Worm (Caenorhabditis elegans) whole organism, L1 larva: ENCODE measurements around the gene H12D21.11.

ENCODE experiments used
- ama-1 ChIP-seq: fragments of 150-350 bp; optimal IDR thresholded peaks from 2 replicates; lab custom pipeline; 2014
- blmp-1 ChIP-seq: fragments of 150-350 bp; optimal IDR thresholded peaks from 2 replicates; lab custom pipeline; 2014; ENCODE audit warnings: missing biosample characterization, missing genetic modification characterization
- ceh-63 ChIP-seq: fragments of 200-800 bp; sonication (Bioruptor generic); optimal IDR thresholded peaks from 2 replicates; lab custom pipeline; 2018; ENCODE audit warnings: mild to moderate bottlenecking, missing genetic modification characterization, missing compliant biosample characterization
- ceh-8 ChIP-seq: fragments of 200-800 bp; sonication (Bioruptor generic); optimal IDR thresholded peaks from 2 replicates; lab custom pipeline; 2018; ENCODE audit warnings: mild to moderate bottlenecking, missing genetic modification characterization, moderate library complexity, missing compliant biosample characterization
- dpl-1 ChIP-seq, 3 experiments: fragments of 150-350 bp in 2 of 3; sonication (generic microtip) in 1 of 3; optimal IDR thresholded peaks; 2 replicates each; lab custom pipeline; 2014 to 2017; ENCODE audit warnings: missing biosample characterization in 3 of 3, missing genetic modification characterization in 3 of 3, missing genetic modification reagents in 3 of 3
- egl-13 ChIP-seq: sonication (generic microtip); optimal IDR thresholded peaks from 2 replicates; lab custom pipeline; 2016; ENCODE audit warnings: missing genotype, missing genetic modification reagents, missing genetic modification characterization, missing compliant biosample characterization
- elt-3 ChIP-seq, 6 experiments: fragments of 150-350 bp in 1 of 6; sonication (generic microtip); optimal IDR thresholded peaks; 2 replicates each; lab custom pipeline; 2017 to 2018; ENCODE audit warnings: missing biosample characterization in 6 of 6, missing genetic modification characterization in 6 of 6, inconsistent platforms in 1 of 6
- ets-5 ChIP-seq: fragments of 200-800 bp; sonication (Bioruptor generic); IDR thresholded peaks from 2 replicates; pipeline ENCODE4 v1.3.6; 2022; ENCODE audit warnings: missing genetic modification characterization, missing compliant biosample characterization
- fkh-10 ChIP-seq: sonication (generic microtip); optimal IDR thresholded peaks from 2 replicates; lab custom pipeline; 2017; ENCODE audit warnings: missing biosample characterization, missing genetic modification reagents, missing genetic modification characterization
- fkh-8 ChIP-seq: sonication (generic microtip); optimal IDR thresholded peaks from 2 replicates; lab custom pipeline; 2016; ENCODE audit warnings: mild to moderate bottlenecking, missing genetic modification characterization, missing compliant biosample characterization
- fos-1 ChIP-seq: fragments of 150-350 bp; optimal IDR thresholded peaks from 2 replicates; lab custom pipeline; 2014; ENCODE audit warnings: missing biosample characterization, missing genetic modification characterization
- grh-1 ChIP-seq: fragments of 200-800 bp; sonication (Bioruptor generic); IDR thresholded peaks from 2 replicates; pipeline ENCODE4 v1.3.6; 2022; ENCODE audit warnings: missing genetic modification reagents, missing genetic modification characterization, missing compliant biosample characterization
- hlh-17 ChIP-seq: fragments of 200-800 bp; sonication (Bioruptor generic); optimal IDR thresholded peaks from 2 replicates; lab custom pipeline; 2018; ENCODE audit warnings: missing genetic modification characterization, mild to moderate bottlenecking, missing compliant biosample characterization, moderate library complexity, borderline replicate concordance
- hpl-2 ChIP-seq: fragments of 150-350 bp; optimal IDR thresholded peaks from 2 replicates; lab custom pipeline; 2014; ENCODE audit warnings: missing biosample characterization, missing genetic modification reagents, missing genetic modification characterization
- jun-1 ChIP-seq: fragments of 150-350 bp; optimal IDR thresholded peaks from 2 replicates; lab custom pipeline; 2014; ENCODE audit warnings: missing biosample characterization, missing genetic modification reagents, missing genetic modification characterization
- lin-15B ChIP-seq: fragments of 150-350 bp; sonication (generic microtip); optimal IDR thresholded peaks from 3 replicates; lab custom pipeline; 2014; ENCODE audit warnings: missing biosample characterization, missing genetic modification characterization
- lin-35 ChIP-seq, 2 experiments: fragments of 150-350 bp; optimal IDR thresholded peaks; 2 replicates each; lab custom pipeline; 2014; ENCODE audit warnings: missing biosample characterization in 2 of 2, missing genetic modification characterization in 2 of 2, missing genetic modification reagents in 2 of 2
- lin-39 ChIP-seq: fragments of 150-350 bp; optimal IDR thresholded peaks from 2 replicates; lab custom pipeline; 2014; ENCODE audit warnings: missing biosample characterization, missing genetic modification reagents, missing genetic modification characterization
- mab-9 ChIP-seq: fragments of 200-800 bp; sonication (Bioruptor generic); IDR thresholded peaks from 2 replicates; pipeline ENCODE4 v1.3.6; 2022; ENCODE audit warnings: missing genetic modification reagents, missing genetic modification characterization, missing compliant biosample characterization
- nhr-19 ChIP-seq: fragments of 200-800 bp; sonication (Bioruptor generic); conservative IDR thresholded peaks from 2 replicates; pipeline ENCODE4 v1.3.6; 2022; ENCODE audit warnings: missing genetic modification characterization, missing compliant biosample characterization
- nhr-71 ChIP-seq: sonication (generic microtip); optimal IDR thresholded peaks from 2 replicates; lab custom pipeline; 2016; ENCODE audit warnings: mild to moderate bottlenecking, missing genetic modification characterization, moderate library complexity, missing compliant biosample characterization
- nhr-76 ChIP-seq: sonication (generic microtip); optimal IDR thresholded peaks from 2 replicates; lab custom pipeline; 2017; ENCODE audit warnings: missing biosample characterization, missing genetic modification characterization
- nhr-85 ChIP-seq: sonication (generic microtip); peaks from one replicate; lab custom pipeline; 2016; ENCODE audit warnings: missing genetic modification characterization, inconsistent platforms, missing compliant biosample characterization
- pag-3 ChIP-seq: sonication (generic microtip); optimal IDR thresholded peaks from 2 replicates; lab custom pipeline; 2017; ENCODE audit warnings: missing genetic modification characterization, mild to moderate bottlenecking, missing compliant biosample characterization, antibody characterized with exemption, borderline replicate concordance; ENCODE audit not compliant: insufficient read depth
- skn-1 ChIP-seq: fragments of 150-350 bp; optimal IDR thresholded peaks from 2 replicates; lab custom pipeline; 2014; ENCODE audit warnings: missing biosample characterization, missing genetic modification characterization
- snpc-4 ChIP-seq: fragments of 150-350 bp; optimal IDR thresholded peaks from 2 replicates; lab custom pipeline; 2014; ENCODE audit warnings: missing biosample characterization, missing genetic modification characterization
- sptf-1 ChIP-seq: fragments of 150-350 bp; optimal IDR thresholded peaks from 2 replicates; lab custom pipeline; 2014; ENCODE audit warnings: missing biosample characterization, missing genetic modification characterization
- tbx-2 ChIP-seq: sonication (generic microtip); optimal IDR thresholded peaks from 2 replicates; lab custom pipeline; 2016; ENCODE audit warnings: missing genetic modification characterization, missing compliant biosample characterization
- unc-130 ChIP-seq: fragments of 150-350 bp; optimal IDR thresholded peaks from 2 replicates; lab custom pipeline; 2017; ENCODE audit warnings: missing biosample characterization, missing genetic modification characterization, inconsistent platforms
- xbp-1 ChIP-seq: sonication (generic microtip); optimal IDR thresholded peaks from 2 replicates; lab custom pipeline; 2016; ENCODE audit warnings: missing genetic modification characterization, missing compliant biosample characterization
- ztf-11 ChIP-seq, 2 experiments: sonication (generic microtip); optimal IDR thresholded peaks; 2 replicates each; lab custom pipeline; 2016 to 2017; ENCODE audit warnings: missing genetic modification characterization in 2 of 2, missing biosample characterization in 1 of 2, missing compliant biosample characterization in 1 of 2

Gene H12D21.11

DNA sequence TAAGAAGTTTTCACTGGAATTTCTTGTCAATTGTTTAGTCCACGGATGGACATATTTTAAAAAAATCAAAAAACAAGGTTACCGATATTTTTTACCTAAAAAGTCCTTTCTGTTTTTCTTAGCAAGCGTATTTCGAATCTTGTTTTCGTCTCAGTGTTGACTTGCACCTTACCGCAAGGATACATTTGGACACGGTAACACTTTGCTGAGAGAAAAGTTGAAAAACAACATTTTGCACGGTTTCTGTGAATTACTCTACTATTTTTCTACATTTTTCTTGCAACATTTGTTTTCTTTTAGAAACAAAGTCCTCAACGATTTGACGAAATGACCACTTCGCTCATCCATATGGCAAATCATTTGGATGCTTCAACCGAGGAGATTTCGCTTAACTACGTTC, 33.8 kb downstream of the H12D21.11 start, which contains the start of gene hil-1:
Gene hil-1 (plus strand): TSS at position 301 of the 400 bp plus-strand sequence.
- TF ChIP-seq ceh-63 (GFP tag; lab: Kevin White, UChicago) (no peak), hpl-2 (GFP tag; lab: Kevin White, UChicago) (no peak), lin-35 (GFP tag; optimal IDR thresholded peaks at IDR 0.05; lab: Kevin White, UChicago) (no peak)

DNA sequence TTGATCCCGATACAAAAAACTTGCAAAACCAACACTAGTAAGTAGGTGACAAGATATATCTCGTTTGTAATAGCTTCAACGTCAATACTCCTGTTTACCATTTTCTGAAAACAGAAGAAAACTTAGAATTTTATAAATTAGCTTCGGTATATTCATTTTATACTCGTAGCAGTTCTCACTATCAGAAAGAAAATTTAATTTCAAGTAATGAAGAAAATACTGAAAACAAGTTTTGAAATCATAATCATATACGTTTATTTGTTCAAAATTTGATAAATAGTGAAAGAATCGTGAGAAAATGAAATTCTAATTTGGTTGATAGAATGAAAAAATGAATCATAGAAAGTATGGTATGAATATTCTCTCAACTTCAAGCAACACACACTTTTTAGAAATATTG, 38.9 kb downstream of the H12D21.11 start, which contains the start of gene C30G7.5:
Gene C30G7.5 (minus strand): TSS at position 101 of the 400 bp plus-strand sequence.
- TF ChIP-seq egl-13 (tag; lab: Kevin White, UChicago) (no peak), mab-9 (GFP tag; lab: Robert Waterston, UW) (no peak), tbx-2 (tag; lab: Kevin White, UChicago) (no peak), skn-1 (tag; lab: Kevin White, UChicago) (no peak), hlh-17 (GFP tag; lab: Kevin White, UChicago) (no peak), lin-39 (tag; lab: Kevin White, UChicago) (no peak), ceh-63 (GFP tag; lab: Kevin White, UChicago) (no peak), dpl-1 (GFP tag; optimal IDR thresholded peaks at IDR 0.05; lab: Kevin White, UChicago) (no peak), grh-1 (no peak), nhr-71 (no peak), nhr-76 (no peak), blmp-1 (tag; lab: Kevin White, UChicago) (no peak), xbp-1 (tag; lab: Kevin White, UChicago) (no peak), nhr-85 (no peak), nhr-19 (GFP tag; lab: Robert Waterston, UW) (no peak), elt-3 (tag; optimal IDR thresholded peaks at IDR 0.05; lab: Kevin White, UChicago) (no peak)

DNA sequence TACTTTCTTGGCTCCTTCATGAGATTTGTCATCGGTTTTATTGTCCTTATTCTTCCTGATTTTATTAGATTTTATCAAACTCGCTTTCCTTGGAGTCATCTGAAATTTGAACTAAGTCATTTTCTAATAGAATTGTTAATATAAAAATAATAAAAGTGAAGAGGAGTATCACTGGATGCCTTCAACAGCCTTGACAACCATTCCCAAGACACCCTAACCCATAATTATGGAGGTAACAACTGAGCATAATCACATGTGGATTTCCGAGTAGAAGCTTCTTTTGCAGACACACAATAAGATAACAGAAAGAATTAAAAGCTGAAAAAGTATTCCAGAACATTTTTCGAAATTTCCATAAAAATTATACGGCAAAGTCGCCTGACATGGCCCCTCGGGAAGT, 40.0 kb downstream of the H12D21.11 start, which contains the start of gene F02D8.9:
Gene F02D8.9 (minus strand): TSS at position 101 of the 400 bp plus-strand sequence.
- TF ChIP-seq ama-1 (lab: Kevin White, UChicago) (no peak), ceh-63 (GFP tag; lab: Kevin White, UChicago) (no peak), lin-15B (tag; lab: Kevin White, UChicago) (no peak), ceh-8 (GFP tag; lab: Kevin White, UChicago) (no peak), skn-1 (tag; lab: Kevin White, UChicago) (no peak), sptf-1 (no peak), fkh-10 (GFP tag; lab: Kevin White, UChicago) (no peak), xbp-1 (tag; lab: Kevin White, UChicago) (no peak), ztf-11 (tag; optimal IDR thresholded peaks at IDR 0.05; lab: Kevin White, UChicago) (no peak), unc-130 (no peak), fos-1 (tag; lab: Kevin White, UChicago) (no peak), fkh-8 (tag; lab: Kevin White, UChicago) (no peak), snpc-4 (tag; lab: Kevin White, UChicago) (no peak), mab-9 (GFP tag; lab: Robert Waterston, UW) (no peak), ets-5 (GFP tag; lab: Robert Waterston, UW) (no peak), pag-3 (no peak), lin-39 (tag; lab: Kevin White, UChicago) (no peak), jun-1 (no peak)
